Worm (Caenorhabditis elegans) whole organism, mixed stage, embryonic: ENCODE data around the gene clec-50.

Experiments
- elt-1 ChIP-seq: sonication (generic microtip); optimal IDR thresholded peaks from 2 replicates; lab custom pipeline; 2017; ENCODE audit warnings: missing genetic modification characterization, mild to moderate bottlenecking, missing compliant biosample characterization, antibody characterized with exemption, moderate library complexity, borderline replicate concordance; ENCODE audit not compliant: insufficient read depth
- lin-13 ChIP-seq: fragments of 150-350 bp; optimal IDR thresholded peaks from 2 replicates; lab custom pipeline; 2014; ENCODE audit warnings: missing biosample characterization, missing genetic modification characterization
- lsy-2 ChIP-seq: fragments of 150-350 bp; optimal IDR thresholded peaks from 2 replicates; lab custom pipeline; 2014; ENCODE audit warnings: missing biosample characterization, missing genetic modification characterization
- mab-5 ChIP-seq: fragments of 150-350 bp; optimal IDR thresholded peaks from 2 replicates; lab custom pipeline; 2014; ENCODE audit warnings: missing biosample characterization, missing genetic modification characterization
- nhr-12 ChIP-seq: fragments of 150-350 bp; optimal IDR thresholded peaks from 2 replicates; lab custom pipeline; 2014; ENCODE audit warnings: missing biosample characterization, missing genetic modification characterization
- nhr-2 ChIP-seq: fragments of 150-350 bp; optimal IDR thresholded peaks from 2 replicates; lab custom pipeline; 2014; ENCODE audit warnings: missing biosample characterization, missing genetic modification characterization
- nhr-237 ChIP-seq: fragments of 150-350 bp; optimal IDR thresholded peaks from 2 replicates; lab custom pipeline; 2014; ENCODE audit warnings: missing biosample characterization, missing genetic modification characterization
- pha-4 ChIP-seq: fragments of 150-350 bp; optimal IDR thresholded peaks from 2 replicates; lab custom pipeline; 2018; ENCODE audit warnings: missing biosample characterization, missing genetic modification reagents, missing genetic modification characterization
- snpc-4 ChIP-seq: fragments of 150-350 bp; optimal IDR thresholded peaks from 2 replicates; lab custom pipeline; 2014; ENCODE audit warnings: missing biosample characterization, missing genetic modification characterization
- unc-120 ChIP-seq: sonication (generic microtip); optimal IDR thresholded peaks from 2 replicates; lab custom pipeline; 2017; ENCODE audit warnings: missing genetic modification characterization, missing compliant biosample characterization; ENCODE audit not compliant: poor library complexity, severe bottlenecking

DNA sequence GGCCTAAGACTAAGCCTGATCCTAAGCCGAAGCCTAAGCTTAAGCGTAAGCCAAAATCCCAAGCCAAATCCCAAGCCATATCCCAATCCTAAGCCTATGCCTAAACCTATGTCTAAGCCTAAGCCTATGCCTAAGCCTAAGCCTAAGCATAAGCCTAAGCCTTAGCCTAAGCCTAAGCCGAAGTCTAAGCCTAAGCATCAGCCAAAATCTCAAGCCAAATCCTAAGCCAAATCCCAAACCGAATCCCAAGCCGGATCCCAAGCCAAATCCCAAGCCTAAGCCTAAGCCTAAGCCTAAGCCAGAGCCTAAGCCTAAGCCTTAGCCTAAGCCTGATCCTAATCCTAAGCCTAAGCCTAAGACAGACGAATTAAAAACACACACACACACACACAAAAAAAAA lies 8.0 kb downstream of the clec-50 start:
- TF ChIP-seq nhr-2 = no peak
- TF ChIP-seq lsy-2 (tag; lab: Kevin White, UChicago) = no peak
- no peak for TF ChIP-seq lin-13 (tag; lab: Kevin White, UChicago)
- no peak for TF ChIP-seq unc-120
- TF ChIP-seq elt-1 (tag; lab: Kevin White, UChicago) = no peak
- TF ChIP-seq pha-4 (tag; lab: Kevin White, UChicago) = no peak
- no peak for TF ChIP-seq nhr-237 (tag; lab: Kevin White, UChicago)
- TF ChIP-seq nhr-12 (tag; lab: Kevin White, UChicago) = no peak
- no peak for TF ChIP-seq snpc-4 (tag; lab: Kevin White, UChicago)
- TF ChIP-seq mab-5 (tag; lab: Kevin White, UChicago) = no peak
